Fruit fly (Drosophila melanogaster) whole organism, prepupa: Measurements from ENCODE around the gene Fer3HCH.

Experiments
- Blimp-1 ChIP-seq: fragments of 200-800 bp; sonication (Bioruptor generic); optimal IDR thresholded peaks from 3 replicates; lab custom pipeline; 2017; ENCODE audit warnings: missing biosample characterization, missing genetic modification characterization, mild to moderate bottlenecking, moderate library complexity, missing genetic modification reagents
- CG10631 ChIP-seq: fragments of 200-800 bp; sonication (Bioruptor generic); optimal IDR thresholded peaks from 2 replicates; lab custom pipeline; 2016; ENCODE audit warnings: missing biosample characterization, missing genetic modification characterization
- CG10669 ChIP-seq: fragments of 200-800 bp; sonication (Bioruptor generic); optimal IDR thresholded peaks from 3 replicates; lab custom pipeline; 2018; ENCODE audit warnings: missing biosample characterization, mild to moderate bottlenecking, missing genetic modification characterization, moderate library complexity
- CG11294 ChIP-seq: fragments of 200-800 bp; sonication (Bioruptor generic); IDR thresholded peaks from 2 replicates; pipeline ENCODE4 v1.3.6; 2022; ENCODE audit warnings: missing biosample characterization, missing genetic modification characterization
- CG11762 ChIP-seq: fragments of 200-800 bp; sonication (Bioruptor generic); optimal IDR thresholded peaks from 3 replicates; lab custom pipeline; 2016; ENCODE audit warnings: missing biosample characterization, missing genetic modification characterization; ENCODE audit not compliant: insufficient read depth
- CG11902 ChIP-seq: fragments of 200-800 bp; sonication (Bioruptor generic); optimal IDR thresholded peaks from 3 replicates; lab custom pipeline; 2016; ENCODE audit warnings: missing biosample characterization, missing genetic modification characterization
- CG15336 ChIP-seq: fragments of 200-800 bp; sonication (Bioruptor generic); IDR thresholded peaks from 2 replicates; pipeline ENCODE4 v1.3.6; 2022; ENCODE audit warnings: missing biosample characterization, missing genetic modification characterization
- CG1621 ChIP-seq: fragments of 200-800 bp; sonication (Bioruptor generic); optimal IDR thresholded peaks from 3 replicates; lab custom pipeline; 2018; ENCODE audit warnings: missing biosample characterization, mild to moderate bottlenecking, missing genetic modification characterization
- CG3032 ChIP-seq: fragments of 200-800 bp; optimal IDR thresholded peaks from 2 replicates; lab custom pipeline; 2019; ENCODE audit warnings: missing biosample characterization, mild to moderate bottlenecking, missing genetic modification characterization, moderate library complexity
- CG31627 ChIP-seq: fragments of 200-800 bp; sonication (Bioruptor generic); optimal IDR thresholded peaks from 3 replicates; lab custom pipeline; 2016; ENCODE audit warnings: missing biosample characterization, missing genetic modification characterization
- CG32006 ChIP-seq: fragments of 200-800 bp; sonication (Bioruptor generic); optimal IDR thresholded peaks from 3 replicates; lab custom pipeline; 2017; ENCODE audit warnings: missing biosample characterization, mild to moderate bottlenecking, missing genetic modification characterization
- CG3919 ChIP-seq: fragments of 200-800 bp; sonication (Bioruptor generic); optimal IDR thresholded peaks from 3 replicates; lab custom pipeline; 2016; ENCODE audit warnings: missing biosample characterization, missing genetic modification characterization
- CG4318 ChIP-seq: fragments of 200-800 bp; sonication (Bioruptor generic); optimal IDR thresholded peaks from 3 replicates; lab custom pipeline; 2017; ENCODE audit warnings: missing biosample characterization, mild to moderate bottlenecking, missing genetic modification characterization
- CG6163 ChIP-seq: fragments of 200-800 bp; sonication (Bioruptor generic); IDR thresholded peaks from 3 replicates; pipeline ENCODE4 v1.3.6; 2022; ENCODE audit warnings: missing biosample characterization, missing genetic modification characterization
- CG6808 ChIP-seq: fragments of 200-800 bp; sonication (Bioruptor generic); optimal IDR thresholded peaks from 3 replicates; lab custom pipeline; 2017; ENCODE audit warnings: missing biosample characterization, missing genetic modification characterization, mild to moderate bottlenecking, moderate library complexity, missing genetic modification reagents
- CG6854 ChIP-seq: fragments of 200-800 bp; sonication (Bioruptor generic); optimal IDR thresholded peaks from 2 replicates; lab custom pipeline; 2017; ENCODE audit warnings: missing biosample characterization, mild to moderate bottlenecking, missing genetic modification characterization
- CG7368 ChIP-seq: fragments of 200-800 bp; sonication (Bioruptor generic); optimal IDR thresholded peaks from 3 replicates; lab custom pipeline; 2016; ENCODE audit warnings: missing biosample characterization, missing genetic modification characterization
- CG8119 ChIP-seq: fragments of 200-800 bp; sonication (Bioruptor generic); IDR thresholded peaks from 3 replicates; pipeline ENCODE4 v1.3.6; 2022; ENCODE audit warnings: missing biosample characterization, missing genetic modification characterization
- CG8319 ChIP-seq: fragments of 200-800 bp; sonication (Bioruptor generic); optimal IDR thresholded peaks from 3 replicates; lab custom pipeline; 2016; ENCODE audit warnings: missing biosample characterization, missing genetic modification characterization
- CG8632 ChIP-seq: fragments of 200-800 bp; sonication (Bioruptor generic); optimal IDR thresholded peaks from 3 replicates; lab custom pipeline; 2016; ENCODE audit warnings: missing biosample characterization, missing genetic modification characterization
- CG9139 ChIP-seq: fragments of 200-800 bp; sonication (Bioruptor generic); optimal IDR thresholded peaks from 3 replicates; lab custom pipeline; 2017; ENCODE audit warnings: missing biosample characterization, mild to moderate bottlenecking, missing genetic modification characterization
- Eip75B ChIP-seq: fragments of 200-800 bp; sonication (Bioruptor generic); optimal IDR thresholded peaks from 3 replicates; lab custom pipeline; 2016; ENCODE audit warnings: missing biosample characterization, missing genetic modification characterization
- Eip78C ChIP-seq: fragments of 200-800 bp; sonication (Bioruptor generic); peaks from one replicate; lab custom pipeline; 2016; ENCODE audit warnings: missing biosample characterization, missing genetic modification characterization
- Eip93F ChIP-seq: fragments of 200-800 bp; sonication (Bioruptor generic); optimal IDR thresholded peaks from 2 replicates; lab custom pipeline; 2016; ENCODE audit warnings: missing biosample characterization, mild to moderate bottlenecking, missing genetic modification characterization
- Ets21C ChIP-seq: fragments of 200-800 bp; sonication (Bioruptor generic); optimal IDR thresholded peaks from 3 replicates; lab custom pipeline; 2016; ENCODE audit warnings: missing biosample characterization, missing genetic modification characterization
- Ets96B ChIP-seq: fragments of 200-800 bp; optimal IDR thresholded peaks from 2 replicates; lab custom pipeline; 2019; ENCODE audit warnings: missing biosample characterization, mild to moderate bottlenecking, missing genetic modification characterization, moderate library complexity
- Gug ChIP-seq: fragments of 200-800 bp; sonication (Bioruptor generic); IDR thresholded peaks from 2 replicates; pipeline ENCODE4 v1.3.6; 2022; ENCODE audit warnings: missing biosample characterization, missing genetic modification characterization
- Hr38 ChIP-seq: sonication (Bioruptor generic); optimal IDR thresholded peaks from 2 replicates; lab custom pipeline; 2016; ENCODE audit warnings: missing biosample characterization, missing genetic modification characterization
- Hr39 ChIP-seq: fragments of 200-800 bp; sonication (Bioruptor generic); optimal IDR thresholded peaks from 2 replicates; lab custom pipeline; 2016; ENCODE audit warnings: missing biosample characterization, missing genetic modification characterization
- Lpt ChIP-seq: fragments of 200-800 bp; sonication (Bioruptor generic); optimal IDR thresholded peaks from 3 replicates; lab custom pipeline; 2016; ENCODE audit warnings: missing biosample characterization, missing genetic modification characterization
- Met ChIP-seq: fragments of 200-800 bp; sonication (Bioruptor generic); optimal IDR thresholded peaks from 3 replicates; lab custom pipeline; 2016; ENCODE audit warnings: missing biosample characterization, missing genetic modification characterization
- OdsH ChIP-seq: fragments of 200-800 bp; sonication (Bioruptor generic); optimal IDR thresholded peaks from 3 replicates; lab custom pipeline; 2016; ENCODE audit warnings: missing biosample characterization, missing genetic modification characterization
- Smox ChIP-seq: fragments of 200-800 bp; sonication (Bioruptor generic); optimal IDR thresholded peaks from 3 replicates; lab custom pipeline; 2016; ENCODE audit warnings: missing biosample characterization, missing genetic modification characterization
- Sox102F ChIP-seq: fragments of 200-800 bp; sonication (Bioruptor generic); optimal IDR thresholded peaks from 2 replicates; lab custom pipeline; 2016; ENCODE audit warnings: missing biosample characterization, mild to moderate bottlenecking, missing genetic modification characterization
- Sox14 ChIP-seq: fragments of 200-800 bp; sonication (Bioruptor generic); optimal IDR thresholded peaks from 3 replicates; lab custom pipeline; 2016; ENCODE audit warnings: missing biosample characterization, missing genetic modification characterization
- Sox15 ChIP-seq: fragments of 200-800 bp; sonication (Bioruptor generic); optimal IDR thresholded peaks from 3 replicates; lab custom pipeline; 2016; ENCODE audit warnings: missing biosample characterization, missing genetic modification characterization
- acj6 ChIP-seq: fragments of 200-800 bp; sonication (Bioruptor generic); optimal IDR thresholded peaks from 3 replicates; lab custom pipeline; 2016; ENCODE audit warnings: missing biosample characterization, missing genetic modification characterization
- cyc ChIP-seq: fragments of 200-800 bp; sonication (Bioruptor generic); optimal IDR thresholded peaks from 3 replicates; lab custom pipeline; 2016; ENCODE audit warnings: missing biosample characterization, missing genetic modification characterization
- dac ChIP-seq: fragments of 200-800 bp; sonication (Bioruptor generic); optimal IDR thresholded peaks from 2 replicates; lab custom pipeline; 2017; ENCODE audit warnings: missing biosample characterization, mild to moderate bottlenecking, missing genetic modification characterization
- dsx ChIP-seq: fragments of 200-800 bp; optimal IDR thresholded peaks from 3 replicates; lab custom pipeline; 2019; ENCODE audit warnings: missing biosample characterization, mild to moderate bottlenecking, missing genetic modification characterization, moderate library complexity; ENCODE audit not compliant: poor library complexity, severe bottlenecking
- fd59A ChIP-seq: fragments of 200-800 bp; sonication (Bioruptor generic); optimal IDR thresholded peaks from 2 replicates; lab custom pipeline; 2017; ENCODE audit warnings: missing biosample characterization, mild to moderate bottlenecking, missing genetic modification characterization, missing genetic modification reagents
- fd85E ChIP-seq: fragments of 200-800 bp; sonication (Bioruptor generic); optimal IDR thresholded peaks from 3 replicates; lab custom pipeline; 2016; ENCODE audit warnings: missing biosample characterization, missing genetic modification characterization
- fkh ChIP-seq: fragments of 200-800 bp; sonication (Bioruptor generic); optimal IDR thresholded peaks from 3 replicates; lab custom pipeline; 2017; ENCODE audit warnings: missing biosample characterization, mild to moderate bottlenecking, missing genetic modification characterization, moderate library complexity
- lz ChIP-seq: fragments of 200-800 bp; sonication (Bioruptor generic); optimal IDR thresholded peaks from 3 replicates; lab custom pipeline; 2016; ENCODE audit warnings: missing biosample characterization, missing genetic modification characterization
- net ChIP-seq: fragments of 200-800 bp; sonication (Bioruptor generic); optimal IDR thresholded peaks from 3 replicates; lab custom pipeline; 2016; ENCODE audit warnings: missing biosample characterization, missing genetic modification characterization
- pdm3 ChIP-seq: fragments of 200-800 bp; sonication (Bioruptor generic); optimal IDR thresholded peaks from 3 replicates; lab custom pipeline; 2016; ENCODE audit warnings: missing biosample characterization, missing genetic modification characterization
- spab ChIP-seq: fragments of 200-800 bp; sonication (Bioruptor generic); optimal IDR thresholded peaks from 2 replicates; lab custom pipeline; 2017; ENCODE audit warnings: missing biosample characterization, mild to moderate bottlenecking, missing genetic modification characterization, missing genetic modification reagents
- ss ChIP-seq, 2 experiments: fragments of 200-800 bp; sonication (Bioruptor generic); optimal IDR thresholded peaks; 2 replicates in 1 of 2; 3 replicates in 1 of 2; lab custom pipeline; 2017 to 2018; ENCODE audit warnings: mild to moderate bottlenecking in 2 of 2, missing biosample characterization in 2 of 2, missing genetic modification characterization in 2 of 2, moderate library complexity in 1 of 2
- svp ChIP-seq: fragments of 200-800 bp; sonication (Bioruptor generic); peaks from one replicate; lab custom pipeline; 2016; ENCODE audit warnings: missing biosample characterization, missing genetic modification characterization
- topi ChIP-seq: fragments of 200-800 bp; sonication (Bioruptor generic); optimal IDR thresholded peaks from 3 replicates; lab custom pipeline; 2016; ENCODE audit warnings: missing biosample characterization, missing genetic modification characterization
- vri ChIP-seq: fragments of 200-800 bp; sonication (Bioruptor generic); optimal IDR thresholded peaks from 3 replicates; lab custom pipeline; 2016; ENCODE audit warnings: missing biosample characterization, mild to moderate bottlenecking, missing genetic modification characterization

The Fer3HCH gene

DNA sequence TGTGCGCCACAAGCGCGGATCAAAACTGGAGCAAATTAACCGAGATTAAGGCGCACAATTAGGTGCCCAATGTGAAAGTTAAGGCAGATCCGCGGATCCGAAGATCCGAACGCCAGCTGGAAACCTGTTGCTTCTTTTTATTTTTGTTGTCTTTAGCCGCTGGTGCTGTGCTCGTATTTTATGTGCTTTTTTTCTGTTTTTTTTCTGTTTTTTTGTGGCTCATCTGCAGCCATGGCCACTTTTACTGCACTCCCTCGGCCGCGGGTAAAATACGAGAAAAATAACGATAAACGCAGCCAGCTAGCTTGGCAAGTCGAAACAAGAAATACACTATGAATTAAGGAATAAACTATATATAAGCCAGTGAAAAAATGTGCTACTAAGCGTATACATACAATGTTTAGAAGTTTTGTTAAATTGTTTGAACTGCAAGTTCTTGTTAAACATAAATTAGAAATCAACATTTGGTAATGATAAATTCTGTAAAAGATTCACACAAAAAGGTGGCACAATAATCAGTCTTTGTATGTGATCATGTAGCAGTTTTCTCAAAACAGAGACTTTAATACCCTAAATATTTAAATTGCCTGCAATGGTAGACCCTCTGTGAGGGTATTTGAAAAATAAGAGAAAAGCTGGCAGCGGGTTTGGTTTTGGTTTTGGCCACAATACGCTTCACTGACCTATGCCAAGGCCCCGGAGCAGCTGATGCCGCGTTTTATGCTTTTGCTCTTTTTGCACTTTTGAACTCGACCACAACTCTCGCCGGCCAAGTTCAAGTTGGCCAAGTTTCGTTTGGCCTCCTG is 8.6 kb upstream of the Fer3HCH start:
- TF ChIP-seq Sox14 (GFP tag; lab: Kevin White, UChicago) (no peak), CG1621 (tag; lab: Kevin White, UChicago) (peak; percentile 38), CG8119 (GFP tag; lab: Robert Waterston, UW) (no peak; the same call in 2 of the 3 replicates), Smox (GFP tag; lab: Kevin White, UChicago) (no peak), spab (GFP tag; lab: Kevin White, UChicago) (peak; percentile 40), CG3919 (GFP tag; lab: Kevin White, UChicago) (peak; percentile 2), ss (GFP tag; optimal IDR thresholded peaks at IDR 0.05; lab: Kevin White, UChicago) (peak; percentile 88 to 90), Hr38 (GFP tag; lab: Kevin White, UChicago) (no peak), Lpt (GFP tag; lab: Kevin White, UChicago) (no peak), dac (GFP tag; lab: Kevin White, UChicago) (no peak), vri (GFP tag; lab: Kevin White, UChicago) (no peak), lz (GFP tag; lab: Kevin White, UChicago) (peak; percentile 7), Hr39 (GFP tag; lab: Kevin White, UChicago) (no peak), CG11294 (GFP tag; lab: Robert Waterston, UW) (no peak), CG9139 (GFP tag; lab: Kevin White, UChicago) (peak; percentile 74), dsx (GFP tag; lab: Kevin White, UChicago) (peak; percentile 43), Eip93F (GFP tag; lab: Kevin White, UChicago) (no peak), CG4318 (GFP tag; lab: Kevin White, UChicago) (no peak), OdsH (GFP tag; lab: Kevin White, UChicago) (peak; percentile 27), Eip78C (GFP tag; lab: Kevin White, UChicago) (peak; percentile 92), cyc (GFP tag; lab: Kevin White, UChicago) (no peak), svp (GFP tag; lab: Kevin White, UChicago) (peak; percentile 70), Ets21C (GFP tag; lab: Kevin White, UChicago) (no peak), Met (GFP tag; lab: Kevin White, UChicago) (peak; percentile 24), fd59A (GFP tag; lab: Kevin White, UChicago) (no peak), CG11902 (GFP tag; lab: Kevin White, UChicago) (no peak), CG15336 (GFP tag; lab: Robert Waterston, UW) (no peak), pdm3 (GFP tag; lab: Kevin White, UChicago) (peak; percentile 6), Sox102F (GFP tag; lab: Kevin White, UChicago) (no peak), topi (GFP tag; lab: Kevin White, UChicago) (peak; percentile 21), CG3032 (peak; percentile 33), Eip75B (GFP tag; lab: Kevin White, UChicago) (no peak), Gug (GFP tag; lab: Robert Waterston, UW) (no peak), fd85E (GFP tag; lab: Kevin White, UChicago) (no peak), acj6 (GFP tag; lab: Kevin White, UChicago) (no peak), CG10631 (GFP tag; lab: Kevin White, UChicago) (no peak), CG11762 (GFP tag; lab: Kevin White, UChicago) (no peak), CG6808 (GFP tag; lab: Kevin White, UChicago) (peak; percentile 73), Blimp-1 (GFP tag; lab: Kevin White, UChicago) (peak; percentile 6), net (GFP tag; lab: Kevin White, UChicago) (peak; percentile 34), CG32006 (GFP tag; lab: Kevin White, UChicago) (peak; percentile 57), CG6854 (GFP tag; lab: Kevin White, UChicago) (peak; percentile 25), CG8632 (no peak), CG6163 (GFP tag; lab: Robert Waterston, UW) (peak; percentile 65; the same call in 2 of the 3 replicates), Sox15 (GFP tag; lab: Kevin White, UChicago) (no peak), Ets96B (tag; lab: Kevin White, UChicago) (peak; percentile 31), CG10669 (GFP tag; lab: Kevin White, UChicago) (peak; percentile 35), fkh (GFP tag; lab: Kevin White, UChicago) (no peak), CG8319 (GFP tag; lab: Kevin White, UChicago) (no peak), CG7368 (GFP tag; lab: Kevin White, UChicago) (no peak), CG31627 (GFP tag; lab: Kevin White, UChicago) (no peak)
